Fruit fly (Drosophila melanogaster) whole organism, embryonic: ENCODE measurements around the gene CG4607.

Experiments used
- BtbVII ChIP-seq: fragments of 200-800 bp; sonication (Bioruptor generic); optimal IDR thresholded peaks from 3 replicates; lab custom pipeline; 2017; ENCODE audit warnings: missing biosample characterization, mild to moderate bottlenecking, missing genetic modification characterization
- Bteb2 ChIP-seq: fragments of 200-800 bp; sonication (Bioruptor generic); optimal IDR thresholded peaks from 2 replicates; lab custom pipeline; 2016; ENCODE audit warnings: missing biosample characterization, missing genetic modification characterization
- CG10274 ChIP-seq: fragments of 200-800 bp; sonication (Bioruptor generic); optimal IDR thresholded peaks from 3 replicates; lab custom pipeline; 2017; ENCODE audit warnings: missing biosample characterization, mild to moderate bottlenecking, missing genetic modification characterization
- CG10462 ChIP-seq: fragments of 200-800 bp; sonication (Bioruptor generic); optimal IDR thresholded peaks from 2 replicates; lab custom pipeline; 2016; ENCODE audit warnings: missing biosample characterization, missing genetic modification characterization
- CG11560 ChIP-seq: fragments of 200-800 bp; sonication (Bioruptor generic); IDR thresholded peaks from 3 replicates; pipeline ENCODE4 v1.3.6; 2022; ENCODE audit warnings: missing biosample characterization, missing genetic modification characterization
- CG12104 ChIP-seq: fragments of 200-800 bp; sonication (Bioruptor generic); optimal IDR thresholded peaks from 3 replicates; lab custom pipeline; 2016; ENCODE audit warnings: missing biosample characterization, missing genetic modification characterization
- CG12155 ChIP-seq: fragments of 200-800 bp; sonication (Bioruptor generic); optimal IDR thresholded peaks from 3 replicates; lab custom pipeline; 2016; ENCODE audit warnings: missing biosample characterization, missing genetic modification characterization
- CG13624 ChIP-seq: fragments of 200-800 bp; sonication (Bioruptor generic); optimal IDR thresholded peaks from 2 replicates; lab custom pipeline; 2016; ENCODE audit warnings: missing biosample characterization, missing genetic modification characterization
- CG1602 ChIP-seq: fragments of 200-800 bp; sonication (Bioruptor generic); optimal IDR thresholded peaks from 3 replicates; lab custom pipeline; 2016; ENCODE audit warnings: missing biosample characterization, missing genetic modification characterization
- CG17361 ChIP-seq: fragments of 200-800 bp; sonication (Bioruptor generic); IDR thresholded peaks from 3 replicates; pipeline ENCODE4 v1.3.6; 2022; ENCODE audit warnings: missing biosample characterization, missing genetic modification characterization
- CG17568 ChIP-seq: fragments of 200-800 bp; sonication (Bioruptor generic); optimal IDR thresholded peaks from 2 replicates; lab custom pipeline; 2018; ENCODE audit warnings: missing biosample characterization, mild to moderate bottlenecking, missing genetic modification characterization, moderate library complexity
- CG2120 ChIP-seq: fragments of 200-800 bp; sonication (Bioruptor generic); optimal IDR thresholded peaks from 3 replicates; lab custom pipeline; 2016; ENCODE audit warnings: missing biosample characterization, missing genetic modification characterization
- CG2875 ChIP-seq: fragments of 200-800 bp; sonication (Bioruptor generic); optimal IDR thresholded peaks from 2 replicates; lab custom pipeline; 2017; ENCODE audit warnings: missing biosample characterization, mild to moderate bottlenecking, missing genetic modification characterization, missing genetic modification reagents
- CG2889 ChIP-seq: fragments of 200-800 bp; sonication (Bioruptor generic); IDR thresholded peaks from 3 replicates; pipeline ENCODE4 v1.3.6; 2022; ENCODE audit warnings: missing biosample characterization, missing genetic modification characterization
- CG30403 ChIP-seq: fragments of 200-800 bp; sonication (Bioruptor generic); optimal IDR thresholded peaks from 3 replicates; lab custom pipeline; 2016; ENCODE audit warnings: missing biosample characterization, missing genetic modification characterization
- CG32532 ChIP-seq: fragments of 200-800 bp; sonication (Bioruptor generic); IDR thresholded peaks from 2 replicates; pipeline ENCODE4 v1.3.6; 2022; ENCODE audit warnings: missing biosample characterization, missing genetic modification characterization
- CG4424 ChIP-seq: fragments of 200-800 bp; sonication (Bioruptor generic); optimal IDR thresholded peaks from 3 replicates; lab custom pipeline; 2016; ENCODE audit warnings: missing biosample characterization, missing genetic modification characterization
- CG4707 ChIP-seq: fragments of 200-800 bp; sonication (Bioruptor generic); optimal IDR thresholded peaks from 2 replicates; lab custom pipeline; 2018; ENCODE audit warnings: missing biosample characterization, mild to moderate bottlenecking, missing genetic modification characterization, moderate library complexity
- CG5245 ChIP-seq: fragments of 200-800 bp; sonication (Bioruptor generic); optimal IDR thresholded peaks from 3 replicates; lab custom pipeline; 2016; ENCODE audit warnings: missing biosample characterization, missing genetic modification characterization
- CG6765 ChIP-seq: fragments of 200-800 bp; sonication (Bioruptor generic); optimal IDR thresholded peaks from 3 replicates; lab custom pipeline; 2017; ENCODE audit warnings: missing biosample characterization, mild to moderate bottlenecking, missing genetic modification characterization
- CG8089 ChIP-seq: fragments of 200-800 bp; sonication (Bioruptor generic); optimal IDR thresholded peaks from 3 replicates; lab custom pipeline; 2016; ENCODE audit warnings: missing biosample characterization, missing genetic modification characterization
- CG8359 ChIP-seq: fragments of 200-800 bp; sonication (Bioruptor generic); optimal IDR thresholded peaks from 2 replicates; lab custom pipeline; 2017; ENCODE audit warnings: missing biosample characterization, mild to moderate bottlenecking, missing genetic modification characterization, borderline replicate concordance
- CG8388 ChIP-seq: fragments of 200-800 bp; sonication (Bioruptor generic); optimal IDR thresholded peaks from 2 replicates; lab custom pipeline; 2019; ENCODE audit warnings: missing biosample characterization, mild to moderate bottlenecking, missing genetic modification characterization, moderate library complexity
- CG8765 ChIP-seq: fragments of 200-800 bp; sonication (Bioruptor generic); IDR thresholded peaks from 2 replicates; pipeline ENCODE4 v1.3.6; 2022; ENCODE audit warnings: missing biosample characterization, missing genetic modification characterization
- CG9876 ChIP-seq: fragments of 200-800 bp; sonication (Bioruptor generic); optimal IDR thresholded peaks from 2 replicates; lab custom pipeline; 2016; ENCODE audit warnings: missing biosample characterization, missing genetic modification characterization
- Camta ChIP-seq: fragments of 200-800 bp; sonication (Bioruptor generic); optimal IDR thresholded peaks from 2 replicates; lab custom pipeline; 2016; ENCODE audit warnings: missing biosample characterization, missing genetic modification characterization
- Ets97D ChIP-seq: fragments of 200-800 bp; sonication (Bioruptor generic); optimal IDR thresholded peaks from 3 replicates; lab custom pipeline; 2016; ENCODE audit warnings: missing biosample characterization, missing genetic modification characterization
- Gug ChIP-seq: fragments of 200-800 bp; sonication (Bioruptor generic); IDR thresholded peaks from 4 replicates; pipeline ENCODE4 v1.3.6; 2022; ENCODE audit warnings: missing biosample characterization, missing genetic modification characterization
- HLH3B ChIP-seq: fragments of 200-800 bp; sonication (Bioruptor generic); IDR thresholded peaks from 2 replicates; pipeline ENCODE4 v1.3.6; 2022; ENCODE audit warnings: missing biosample characterization, missing genetic modification characterization
- Lhr ChIP-seq: fragments of 200-800 bp; sonication (Bioruptor generic); optimal IDR thresholded peaks from 3 replicates; lab custom pipeline; 2017; ENCODE audit warnings: mild to moderate bottlenecking, missing biosample characterization, missing genetic modification reagents, missing genetic modification characterization
- Nf-YB ChIP-seq: fragments of 200-800 bp; sonication (Bioruptor generic); optimal IDR thresholded peaks from 3 replicates; lab custom pipeline; 2019; ENCODE audit warnings: missing biosample characterization, mild to moderate bottlenecking, missing genetic modification characterization, moderate library complexity
- NfI ChIP-seq: fragments of 200-800 bp; sonication (Bioruptor generic); optimal IDR thresholded peaks from 3 replicates; lab custom pipeline; 2018; ENCODE audit warnings: missing biosample characterization, mild to moderate bottlenecking, missing genetic modification characterization, moderate library complexity
- Sry-β ChIP-seq: fragments of 200-800 bp; sonication (Bioruptor generic); optimal IDR thresholded peaks from 2 replicates; lab custom pipeline; 2018; ENCODE audit warnings: missing biosample characterization, mild to moderate bottlenecking, missing genetic modification characterization, moderate library complexity
- ap ChIP-seq: fragments of 200-800 bp; sonication (Bioruptor generic); IDR thresholded peaks from 2 replicates; pipeline ENCODE4 v1.3.6; 2022; ENCODE audit warnings: missing biosample characterization, missing genetic modification characterization
- ci ChIP-seq: fragments of 200-800 bp; sonication (Bioruptor generic); IDR thresholded peaks from 3 replicates; pipeline ENCODE4 v1.3.6; 2022; ENCODE audit warnings: missing biosample characterization, missing genetic modification characterization
- crol ChIP-seq: fragments of 200-800 bp; sonication (Bioruptor generic); IDR thresholded peaks from 2 replicates; pipeline ENCODE4 v1.3.6; 2022; ENCODE audit warnings: missing biosample characterization, missing genetic modification characterization
- eyg ChIP-seq: fragments of 200-800 bp; sonication (Bioruptor generic); optimal IDR thresholded peaks from 3 replicates; lab custom pipeline; 2016; ENCODE audit warnings: missing biosample characterization, missing genetic modification characterization
- grn ChIP-seq: fragments of 200-800 bp; sonication (Bioruptor generic); optimal IDR thresholded peaks from 3 replicates; lab custom pipeline; 2017; ENCODE audit warnings: missing biosample characterization, missing genetic modification characterization
- klu ChIP-seq: fragments of 200-800 bp; sonication (Bioruptor generic); IDR thresholded peaks from 2 replicates; pipeline ENCODE4 v1.3.6; 2022; ENCODE audit warnings: missing biosample characterization, missing genetic modification characterization
- nmo ChIP-seq: fragments of 200-800 bp; sonication (Bioruptor generic); optimal IDR thresholded peaks from 2 replicates; lab custom pipeline; 2018; ENCODE audit warnings: missing biosample characterization, mild to moderate bottlenecking, missing genetic modification characterization, moderate library complexity
- nom ChIP-seq: fragments of 200-800 bp; sonication (Bioruptor generic); optimal IDR thresholded peaks from 2 replicates; lab custom pipeline; 2017; ENCODE audit warnings: missing biosample characterization, missing genetic modification characterization, mild to moderate bottlenecking, moderate library complexity, missing genetic modification reagents
- oc ChIP-seq: fragments of 200-800 bp; sonication (Bioruptor generic); optimal IDR thresholded peaks from 2 replicates; lab custom pipeline; 2018; ENCODE audit warnings: missing biosample characterization, mild to moderate bottlenecking, missing genetic modification characterization, moderate library complexity
- pan ChIP-seq, 4 experiments: fragments of >200 bp in 3 of 4; fragments of 200-800 bp in 1 of 4; sonication (Bioruptor generic) in 1 of 4; optimal IDR thresholded peaks in 3 of 4; IDR thresholded peaks in 1 of 4; 2 replicates each; pipeline versions ENCODE4 v1.3.6 to Lab custom; 2017 to 2022; ENCODE audit warnings: missing biosample characterization in 2 of 4, missing genetic modification characterization in 2 of 4, mixed read lengths in 1 of 4
- pita ChIP-seq: fragments of 200-800 bp; sonication (Bioruptor generic); optimal IDR thresholded peaks from 2 replicates; lab custom pipeline; 2017; ENCODE audit warnings: missing biosample characterization, mild to moderate bottlenecking, missing genetic modification characterization
- ro ChIP-seq: fragments of 200-800 bp; sonication (Bioruptor generic); IDR thresholded peaks from 2 replicates; pipeline ENCODE4 v1.3.6; 2022; ENCODE audit warnings: missing biosample characterization, missing genetic modification characterization
- row ChIP-seq: fragments of 200-800 bp; sonication (Bioruptor generic); IDR thresholded peaks from 3 replicates; pipeline ENCODE4 v1.3.6; 2022; ENCODE audit warnings: missing biosample characterization, missing genetic modification characterization
- stwl ChIP-seq: fragments of 200-800 bp; sonication (Bioruptor generic); optimal IDR thresholded peaks from 3 replicates; lab custom pipeline; 2018; ENCODE audit warnings: missing biosample characterization, mild to moderate bottlenecking, missing genetic modification characterization, moderate library complexity
- tio ChIP-seq: fragments of 200-800 bp; sonication (Bioruptor generic); optimal IDR thresholded peaks from 2 replicates; lab custom pipeline; 2017; ENCODE audit warnings: missing biosample characterization, missing genetic modification characterization, inconsistent platforms
- yki ChIP-seq: fragments of >200 bp; optimal IDR thresholded peaks from 3 replicates; lab custom pipeline; 2018
- zen ChIP-seq: fragments of 200-800 bp; sonication (Bioruptor generic); optimal IDR thresholded peaks from 3 replicates; lab custom pipeline; 2018; ENCODE audit warnings: missing biosample characterization, mild to moderate bottlenecking, missing genetic modification characterization, moderate library complexity

CG4607 gene

dm6 chrX:7096495-7096995, 27.3 kb downstream of the CG4607 start (continued):
- TF ChIP-seq ci (peak; percentile 66), nmo (GFP tag; lab: Kevin White, UChicago) (peak; percentile 84), pan (optimal IDR thresholded peaks at IDR 0.05; lab: Kevin White, UChicago) (no peak), pan (GFP tag; optimal IDR thresholded peaks at IDR 0.05 in 1 of 2, IDR thresholded peaks at IDR 0.05 in 1 of 2) (peak in 1 of 2 experiments; percentile 76), CG12104 (peak; percentile 71), CG2875 (peak; percentile 59), Sry-β (GFP tag; lab: Kevin White, UChicago) (peak; percentile 5), CG8359 (GFP tag; lab: Kevin White, UChicago) (peak; percentile 59), nom (GFP tag; lab: Kevin White, UChicago) (peak; percentile 61), klu (GFP tag; lab: Robert Waterston, UW) (peak; percentile 67), ap (GFP tag; lab: Robert Waterston, UW) (0 out of 2 replicates have a peak, but pooled peaks have one; percentile 29), CG4424 (GFP tag; lab: Kevin White, UChicago) (peak; percentile 53), CG32532 (peak; percentile 86), CG8089 (peak; percentile 41), Gug (GFP tag; lab: Robert Waterston, UW) (peak; percentile 65; the same call in 3 of the 4 replicates), ro (GFP tag; lab: Robert Waterston, UW) (peak; percentile 27; the same call in 1 of the 2 replicates), stwl (tag; lab: Kevin White, UChicago) (peak; percentile 9), CG8388 (GFP tag; lab: Kevin White, UChicago) (peak; percentile 80), CG10274 (peak; percentile 76), CG30403 (GFP tag; lab: Kevin White, UChicago) (peak; percentile 86), Bteb2 (GFP tag; lab: Kevin White, UChicago) (peak; percentile 56), CG9876 (GFP tag; lab: Kevin White, UChicago) (peak; percentile 27), oc (tag; lab: Kevin White, UChicago) (peak; percentile 65), pita (GFP tag; lab: Kevin White, UChicago) (no peak), tio (peak; percentile 61), crol (GFP tag; lab: Robert Waterston, UW) (no peak), CG5245 (GFP tag; lab: Kevin White, UChicago) (peak; percentile 53), CG12155 (GFP tag; lab: Kevin White, UChicago) (no peak), CG2889 (GFP tag; lab: Robert Waterston, UW) (peak; percentile 70; the same call in 1 of the 3 replicates), Ets97D (GFP tag; lab: Kevin White, UChicago) (peak; percentile 15), yki (peak; percentile 8), CG4707 (GFP tag; lab: Kevin White, UChicago) (peak; percentile 44), zen (tag; lab: Kevin White, UChicago) (peak; percentile 47), Camta (GFP tag; lab: Kevin White, UChicago) (peak; percentile 70), CG1602 (GFP tag; lab: Kevin White, UChicago) (peak; percentile 50), Nf-YB (GFP tag; lab: Kevin White, UChicago) (peak; percentile 63), NfI (GFP tag; lab: Kevin White, UChicago) (peak; percentile 88), CG2120 (GFP tag; lab: Kevin White, UChicago) (peak; percentile 90), grn (GFP tag; lab: Kevin White, UChicago) (peak; percentile 12), CG13624 (GFP tag; lab: Kevin White, UChicago) (peak; percentile 72), CG10462 (peak; percentile 30), row (GFP tag; lab: Robert Waterston, UW) (peak; percentile 91), Lhr (GFP tag; lab: Kevin White, UChicago) (peak; percentile 41), CG6765 (peak; percentile 78), BtbVII (peak; percentile 86), CG11560 (0 out of 3 replicates have a peak, but pooled peaks have one; percentile 51), CG17361 (GFP tag; lab: Robert Waterston, UW) (peak; percentile 85), HLH3B (GFP tag; lab: Robert Waterston, UW) (peak; percentile 65; the same call in 1 of the 2 replicates), CG8765 (GFP tag; lab: Robert Waterston, UW) (peak; percentile 72), CG17568 (GFP tag; lab: Kevin White, UChicago) (peak; percentile 86), eyg (GFP tag; lab: Kevin White, UChicago) (peak; percentile 58)
